Worm (Caenorhabditis elegans) whole organism, midembryonic: ENCODE data around the gene lipl-8.

ENCODE experiments used
- T22C8.4 ChIP-seq: fragments of 200-800 bp; sonication (Bioruptor generic); IDR thresholded peaks from 2 replicates; pipeline ENCODE4 v1.3.6; 2022; ENCODE audit warnings: missing genetic modification characterization, missing compliant biosample characterization
- cog-1 ChIP-seq: sonication (generic microtip); optimal IDR thresholded peaks from 2 replicates; lab custom pipeline; 2016; ENCODE audit warnings: missing genetic modification characterization, missing compliant biosample characterization
- flt-1 ChIP-seq: fragments of 200-800 bp; sonication (Bioruptor generic); IDR thresholded peaks from 2 replicates; pipeline ENCODE4 v1.3.6; 2022; ENCODE audit warnings: missing genetic modification characterization, missing compliant biosample characterization
- klf-2 ChIP-seq: fragments of 200-800 bp; sonication (Bioruptor generic); conservative IDR thresholded peaks from 2 replicates; pipeline ENCODE4 v1.3.6; 2022; ENCODE audit warnings: missing genetic modification reagents, missing genetic modification characterization, missing compliant biosample characterization
- med-1 ChIP-seq: sonication (generic microtip); optimal IDR thresholded peaks from 2 replicates; lab custom pipeline; 2017; ENCODE audit warnings: missing genetic modification characterization, mild to moderate bottlenecking, missing compliant biosample characterization, antibody characterized with exemption, missing genetic modification reagents; ENCODE audit not compliant: insufficient read depth
- ref-1 ChIP-seq: fragments of 200-800 bp; sonication (Bioruptor generic); conservative IDR thresholded peaks from 2 replicates; pipeline ENCODE4 v1.3.6; 2022; ENCODE audit warnings: missing genetic modification reagents, missing genetic modification characterization, missing compliant biosample characterization
- tab-1 ChIP-seq: fragments of 200-800 bp; sonication (Bioruptor generic); IDR thresholded peaks from 2 replicates; pipeline ENCODE4 v1.3.6; 2022; ENCODE audit warnings: missing genetic modification characterization, missing compliant biosample characterization
- ztf-23 ChIP-seq: fragments of 200-800 bp; sonication (Bioruptor generic); IDR thresholded peaks from 2 replicates; pipeline ENCODE4 v1.3.6; 2022; ENCODE audit warnings: missing genetic modification reagents, missing genetic modification characterization, missing compliant biosample characterization
- ztf-29 ChIP-seq: fragments of 200-800 bp; sonication (Bioruptor generic); IDR thresholded peaks from 2 replicates; pipeline ENCODE4 v1.3.6; 2022; ENCODE audit warnings: missing genetic modification reagents, missing genetic modification characterization, missing compliant biosample characterization

- TF ChIP-seq flt-1 (GFP tag; lab: Robert Waterston, UW): no peak
- TF ChIP-seq klf-2 (GFP tag; lab: Robert Waterston, UW): no peak
- no peak for TF ChIP-seq ztf-29 (GFP tag; lab: Robert Waterston, UW)
- TF ChIP-seq cog-1 (tag; lab: Kevin White, UChicago): no peak
- no peak for TF ChIP-seq tab-1 (GFP tag; lab: Robert Waterston, UW)
- no peak for TF ChIP-seq ztf-23 (GFP tag; lab: Robert Waterston, UW)
- no peak for TF ChIP-seq med-1 (GFP tag; lab: Kevin White, UChicago)
- no peak for TF ChIP-seq ref-1 (GFP tag; lab: Robert Waterston, UW)
- no peak for TF ChIP-seq T22C8.4
Observed at ce11 chrV:14762563-14762962, 14.1 kb upstream of the lipl-8 start.
